Worm (Caenorhabditis elegans) whole organism, L3 larva: ENCODE results near the gene smg-3.

Experiments used
- R02D3.7 ChIP-seq: fragments of 150-350 bp; optimal IDR thresholded peaks from 2 replicates; lab custom pipeline; 2014; ENCODE audit warnings: missing biosample characterization, missing genetic modification characterization
- ZK546.5 ChIP-seq: sonication (generic microtip); optimal IDR thresholded peaks from 2 replicates; lab custom pipeline; 2017; ENCODE audit warnings: missing biosample characterization, missing genetic modification characterization
- ceh-82 ChIP-seq: fragments of 150-350 bp; optimal IDR thresholded peaks from 2 replicates; lab custom pipeline; 2014; ENCODE audit warnings: missing biosample characterization, missing genetic modification characterization
- egl-5 ChIP-seq: fragments of 150-350 bp; optimal IDR thresholded peaks from 2 replicates; lab custom pipeline; 2017; ENCODE audit warnings: missing biosample characterization, missing genetic modification reagents, missing genetic modification characterization, inconsistent platforms
- mdl-1 ChIP-seq: fragments of 150-350 bp; optimal IDR thresholded peaks from 2 replicates; lab custom pipeline; 2014; ENCODE audit warnings: missing biosample characterization, missing genetic modification characterization
- nhr-12 ChIP-seq: fragments of 150-350 bp; optimal IDR thresholded peaks from 2 replicates; lab custom pipeline; 2014; ENCODE audit warnings: missing biosample characterization, missing genetic modification characterization
- nhr-237 ChIP-seq: fragments of 150-350 bp; optimal IDR thresholded peaks from 2 replicates; lab custom pipeline; 2014; ENCODE audit warnings: missing biosample characterization, missing genetic modification characterization
- nhr-25 ChIP-seq: sonication (generic microtip); optimal IDR thresholded peaks from 2 replicates; lab custom pipeline; 2017; ENCODE audit warnings: missing biosample characterization, missing genetic modification characterization
- pqm-1 ChIP-seq: fragments of 150-350 bp; optimal IDR thresholded peaks from 2 replicates; lab custom pipeline; 2017; ENCODE audit warnings: missing biosample characterization, missing genetic modification characterization, inconsistent platforms
- skn-1 ChIP-seq: fragments of 150-350 bp; optimal IDR thresholded peaks from 2 replicates; lab custom pipeline; 2014; ENCODE audit warnings: missing biosample characterization, missing genetic modification characterization
- tbx-2 ChIP-seq: sonication (generic microtip); optimal IDR thresholded peaks from 2 replicates; lab custom pipeline; 2016; ENCODE audit warnings: mild to moderate bottlenecking, missing genetic modification characterization, missing compliant biosample characterization
- zag-1 ChIP-seq: fragments of 150-350 bp; optimal IDR thresholded peaks from 2 replicates; lab custom pipeline; 2014; ENCODE audit warnings: missing biosample characterization, missing genetic modification characterization
- ztf-4 ChIP-seq: fragments of 150-350 bp; optimal IDR thresholded peaks from 2 replicates; lab custom pipeline; 2014; ENCODE audit warnings: missing biosample characterization, missing genetic modification characterization

DNA sequence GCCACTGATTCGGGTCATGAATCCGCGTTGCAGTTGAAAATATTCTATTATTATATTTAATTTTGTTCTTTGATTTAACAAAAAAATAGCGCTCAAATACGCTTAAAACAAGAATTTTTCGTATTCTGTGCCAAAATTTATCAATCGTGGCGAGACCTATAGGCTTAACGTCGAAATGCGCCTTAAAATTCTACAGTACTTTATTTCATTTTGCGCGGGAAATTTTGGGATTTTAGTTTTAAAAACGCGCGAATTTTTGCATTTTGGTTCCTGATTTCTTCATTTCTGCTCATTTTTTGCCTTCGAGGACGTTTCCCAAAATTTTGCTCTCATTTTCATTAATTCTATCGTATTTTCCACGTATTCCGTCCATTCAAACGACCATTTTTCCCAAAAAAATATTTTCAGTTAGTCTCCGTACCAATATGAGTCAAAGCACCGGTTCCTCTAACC, 48.3 kb upstream of the smg-3 start, which contains the start of gene puf-11:
- TF ChIP-seq ZK546.5 (tag; lab: Kevin White, UChicago) (no peak), egl-5 (tag; lab: Kevin White, UChicago) (no peak), skn-1 (tag; lab: Kevin White, UChicago) (no peak), ztf-4 (no peak), tbx-2 (no peak), R02D3.7 (tag; lab: Kevin White, UChicago) (no peak), zag-1 (no peak), pqm-1 (tag; lab: Kevin White, UChicago) (no peak), nhr-237 (tag; lab: Kevin White, UChicago) (no peak), nhr-12 (tag; lab: Kevin White, UChicago) (no peak), ceh-82 (no peak), nhr-25 (tag; lab: Kevin White, UChicago) (no peak), mdl-1 (tag; lab: Kevin White, UChicago) (no peak)
